Fruit fly (Drosophila melanogaster) whole organism, embryonic: ENCODE results near the gene Pez.

ENCODE experiments used
- Aef1 ChIP-seq: fragments of 200-800 bp; sonication (Bioruptor generic); IDR thresholded peaks from 3 replicates; pipeline ENCODE4 v1.3.6; 2022; ENCODE audit warnings: missing biosample characterization, missing genetic modification characterization
- CG11696 ChIP-seq: fragments of 200-800 bp; sonication (Bioruptor generic); IDR thresholded peaks from 2 replicates; pipeline ENCODE4 v1.3.6; 2022; ENCODE audit warnings: missing biosample characterization, missing genetic modification characterization
- CG18619 ChIP-seq: fragments of 200-800 bp; sonication (Bioruptor generic); optimal IDR thresholded peaks from 3 replicates; lab custom pipeline; 2017; ENCODE audit warnings: missing biosample characterization, mild to moderate bottlenecking, missing genetic modification characterization
- gce ChIP-seq: fragments of 200-800 bp; sonication (Bioruptor generic); IDR thresholded peaks from 3 replicates; pipeline ENCODE4 v1.3.6; 2022; ENCODE audit warnings: missing biosample characterization, missing genetic modification characterization
- luna ChIP-seq: fragments of 200-800 bp; sonication (Bioruptor generic); optimal IDR thresholded peaks from 2 replicates; lab custom pipeline; 2016; ENCODE audit warnings: missing biosample characterization, missing genetic modification characterization
- trh ChIP-seq: fragments of 200-800 bp; sonication (Bioruptor generic); optimal IDR thresholded peaks from 2 replicates; lab custom pipeline; 2016; ENCODE audit warnings: missing biosample characterization, missing genetic modification characterization
- wek ChIP-seq: fragments of 200-800 bp; sonication (Bioruptor generic); optimal IDR thresholded peaks from 3 replicates; lab custom pipeline; 2018; ENCODE audit warnings: missing biosample characterization, mild to moderate bottlenecking, missing genetic modification characterization, moderate library complexity
- zfh1 ChIP-seq: fragments of 200-800 bp; sonication (Bioruptor generic); IDR thresholded peaks from 3 replicates; pipeline ENCODE4 v1.3.6; 2022; ENCODE audit warnings: missing biosample characterization, missing genetic modification characterization

DNA sequence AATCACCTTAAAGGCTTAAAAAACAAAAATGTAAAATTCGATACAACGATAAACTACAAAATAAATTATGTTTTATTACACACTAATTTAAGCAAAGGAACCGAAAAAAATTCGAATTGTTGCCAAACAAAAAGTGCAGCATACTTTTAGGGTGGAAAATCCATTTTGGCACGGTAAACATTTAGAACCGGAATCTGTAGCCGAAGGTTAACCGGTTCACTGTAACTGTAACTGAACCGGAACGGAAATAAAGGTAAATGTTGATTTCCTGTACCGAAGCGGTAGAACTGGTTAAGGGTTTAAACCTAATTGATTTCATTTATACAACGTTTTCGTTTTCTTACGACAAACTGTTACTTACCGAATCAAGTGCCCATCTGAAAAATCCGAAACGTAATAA is 28.5 kb upstream of the Pez start:
- TF ChIP-seq Aef1 (no peak), trh (GFP tag; lab: Kevin White, UChicago) (no peak), luna (GFP tag; lab: Kevin White, UChicago) (no peak), zfh1 (GFP tag; lab: Robert Waterston, UW) (no peak), wek (no peak), gce (GFP tag; lab: Robert Waterston, UW) (no peak), CG18619 (GFP tag; lab: Kevin White, UChicago) (no peak), CG11696 (GFP tag; lab: Robert Waterston, UW) (no peak)
